Fruit fly (Drosophila melanogaster) whole organism, embryonic: ENCODE results near the gene vas.
A peak's percentile ranks its signal among the peaks of the same experiment; 100 is the strongest.

Experiments
- Abd-B ChIP-seq: fragments of 200-800 bp; sonication (Bioruptor generic); optimal IDR thresholded peaks from 2 replicates; lab custom pipeline; 2018; ENCODE audit warnings: missing biosample characterization, mild to moderate bottlenecking, missing genetic modification characterization, moderate library complexity
- Atf-2 ChIP-seq: fragments of 200-800 bp; sonication (Bioruptor generic); optimal IDR thresholded peaks from 2 replicates; lab custom pipeline; 2016; ENCODE audit warnings: missing biosample characterization, missing genetic modification characterization
- CG10979 ChIP-seq: fragments of 200-800 bp; sonication (Bioruptor generic); optimal IDR thresholded peaks from 2 replicates; lab custom pipeline; 2018; ENCODE audit warnings: missing biosample characterization, mild to moderate bottlenecking, missing genetic modification characterization, moderate library complexity
- CG11560 ChIP-seq: fragments of 200-800 bp; sonication (Bioruptor generic); IDR thresholded peaks from 3 replicates; pipeline ENCODE4 v1.3.6; 2022; ENCODE audit warnings: missing biosample characterization, missing genetic modification characterization
- CG12071 ChIP-seq: fragments of 200-800 bp; sonication (Bioruptor generic); optimal IDR thresholded peaks from 3 replicates; lab custom pipeline; 2018; ENCODE audit warnings: missing biosample characterization, mild to moderate bottlenecking, missing genetic modification characterization
- CG1233 ChIP-seq: fragments of 200-800 bp; sonication (Bioruptor generic); optimal IDR thresholded peaks from 4 replicates; lab custom pipeline; 2018; ENCODE audit warnings: missing biosample characterization, mild to moderate bottlenecking, missing genetic modification characterization
- CG13894 ChIP-seq: fragments of 200-800 bp; sonication (Bioruptor generic); optimal IDR thresholded peaks from 3 replicates; lab custom pipeline; 2018; ENCODE audit warnings: missing biosample characterization, mild to moderate bottlenecking, missing genetic modification characterization, moderate library complexity
- CG14965 ChIP-seq: fragments of 200-800 bp; sonication (Bioruptor generic); optimal IDR thresholded peaks from 2 replicates; lab custom pipeline; 2016; ENCODE audit warnings: missing biosample characterization, missing genetic modification characterization, borderline replicate concordance
- CG15696 ChIP-seq: fragments of 200-800 bp; sonication (Bioruptor generic); optimal IDR thresholded peaks from 2 replicates; lab custom pipeline; 2019; ENCODE audit warnings: missing biosample characterization, mild to moderate bottlenecking, missing genetic modification characterization, moderate library complexity
- CG17328 ChIP-seq: fragments of 200-800 bp; sonication (Bioruptor generic); IDR thresholded peaks from 2 replicates; pipeline ENCODE4 v1.3.6; 2022; ENCODE audit warnings: missing biosample characterization, missing genetic modification characterization
- CG17912 ChIP-seq: fragments of 200-800 bp; sonication (Bioruptor generic); optimal IDR thresholded peaks from 2 replicates; lab custom pipeline; 2018; ENCODE audit warnings: missing biosample characterization, mild to moderate bottlenecking, missing genetic modification characterization
- CG18011 ChIP-seq: fragments of 200-800 bp; sonication (Bioruptor generic); optimal IDR thresholded peaks from 2 replicates; lab custom pipeline; 2017; ENCODE audit warnings: missing biosample characterization, missing genetic modification characterization, mild to moderate bottlenecking, moderate library complexity, missing genotype
- CG18262 ChIP-seq: fragments of 200-800 bp; optimal IDR thresholded peaks from 3 replicates; lab custom pipeline; 2019; ENCODE audit warnings: missing biosample characterization, mild to moderate bottlenecking, missing genetic modification characterization, moderate library complexity
- CG31365 ChIP-seq: fragments of 200-800 bp; sonication (Bioruptor generic); optimal IDR thresholded peaks from 2 replicates; lab custom pipeline; 2018; ENCODE audit warnings: missing biosample characterization, mild to moderate bottlenecking, missing genetic modification characterization
- CG31388 ChIP-seq: fragments of 200-800 bp; sonication (Bioruptor generic); optimal IDR thresholded peaks from 2 replicates; lab custom pipeline; 2016; ENCODE audit warnings: missing biosample characterization, missing genetic modification characterization
- CG3281 ChIP-seq: fragments of 200-800 bp; sonication (Bioruptor generic); optimal IDR thresholded peaks from 3 replicates; lab custom pipeline; 2017; ENCODE audit warnings: missing biosample characterization, mild to moderate bottlenecking, missing genetic modification characterization
- CG4282 ChIP-seq: fragments of 200-800 bp; sonication (Bioruptor generic); optimal IDR thresholded peaks from 2 replicates; lab custom pipeline; 2016; ENCODE audit warnings: missing biosample characterization, missing genetic modification characterization
- CG8944 ChIP-seq: fragments of 200-800 bp; sonication (Bioruptor generic); optimal IDR thresholded peaks from 3 replicates; lab custom pipeline; 2016; ENCODE audit warnings: missing biosample characterization, missing genetic modification characterization
- CG9876 ChIP-seq: fragments of 200-800 bp; sonication (Bioruptor generic); optimal IDR thresholded peaks from 2 replicates; lab custom pipeline; 2016; ENCODE audit warnings: missing biosample characterization, missing genetic modification characterization
- CkIIα-i1 ChIP-seq: fragments of 200-800 bp; sonication (Bioruptor generic); IDR thresholded peaks from 2 replicates; pipeline ENCODE4 v1.3.6; 2022; ENCODE audit warnings: missing biosample characterization, missing genetic modification characterization
- CrebB ChIP-seq: fragments of 200-800 bp; sonication (Bioruptor generic); optimal IDR thresholded peaks from 3 replicates; lab custom pipeline; 2018; ENCODE audit warnings: missing biosample characterization, mild to moderate bottlenecking, missing genetic modification characterization
- Deaf1 ChIP-seq: fragments of 200-800 bp; optimal IDR thresholded peaks from 3 replicates; lab custom pipeline; 2019; ENCODE audit warnings: missing biosample characterization, mild to moderate bottlenecking, missing genetic modification characterization, moderate library complexity
- GATAe ChIP-seq: fragments of 200-800 bp; sonication (Bioruptor generic); conservative IDR thresholded peaks from 2 replicates; pipeline ENCODE4 v1.3.6; 2022; ENCODE audit warnings: missing biosample characterization, missing genetic modification characterization
- HLH4C ChIP-seq: fragments of 200-800 bp; sonication (Bioruptor generic); IDR thresholded peaks from 3 replicates; pipeline ENCODE4 v1.3.6; 2022; ENCODE audit warnings: missing biosample characterization, missing genetic modification characterization; ENCODE audit not compliant: partially characterized antibody
- Hand ChIP-seq: fragments of 200-800 bp; sonication (Bioruptor generic); optimal IDR thresholded peaks from 2 replicates; lab custom pipeline; 2017; ENCODE audit warnings: mild to moderate bottlenecking, missing biosample characterization, missing genetic modification reagents, missing genetic modification characterization
- NK7.1 ChIP-seq: fragments of 200-800 bp; sonication (Bioruptor generic); optimal IDR thresholded peaks from 3 replicates; lab custom pipeline; 2016; ENCODE audit warnings: missing biosample characterization, missing genetic modification characterization
- Xbp1 ChIP-seq: fragments of 200-800 bp; sonication (Bioruptor generic); optimal IDR thresholded peaks from 3 replicates; lab custom pipeline; 2016; ENCODE audit warnings: missing biosample characterization, mild to moderate bottlenecking, missing genetic modification characterization
- amos ChIP-seq: fragments of 200-800 bp; sonication (Bioruptor generic); IDR thresholded peaks from 2 replicates; pipeline ENCODE4 v1.3.6; 2022; ENCODE audit warnings: missing biosample characterization, missing genetic modification characterization; ENCODE audit not compliant: partially characterized antibody
- ci ChIP-seq: fragments of 200-800 bp; sonication (Bioruptor generic); IDR thresholded peaks from 3 replicates; pipeline ENCODE4 v1.3.6; 2022; ENCODE audit warnings: missing biosample characterization, missing genetic modification characterization
- dimm ChIP-seq: fragments of 200-800 bp; sonication (Bioruptor generic); IDR thresholded peaks from 2 replicates; pipeline ENCODE4 v1.3.6; 2022; ENCODE audit warnings: missing biosample characterization, missing genetic modification characterization
- dmrt99B ChIP-seq: fragments of 200-800 bp; sonication (Bioruptor generic); optimal IDR thresholded peaks from 2 replicates; lab custom pipeline; 2018; ENCODE audit warnings: missing biosample characterization, mild to moderate bottlenecking, missing genetic modification characterization, moderate library complexity
- fd64A ChIP-seq: fragments of 200-800 bp; sonication (Bioruptor generic); optimal IDR thresholded peaks from 3 replicates; lab custom pipeline; 2018; ENCODE audit warnings: missing biosample characterization, mild to moderate bottlenecking, missing genetic modification characterization
- fd96Cb ChIP-seq: fragments of 200-800 bp; sonication (Bioruptor generic); optimal IDR thresholded peaks from 2 replicates; lab custom pipeline; 2018; ENCODE audit warnings: missing biosample characterization, mild to moderate bottlenecking, missing genetic modification characterization, moderate library complexity
- gce ChIP-seq: fragments of 200-800 bp; sonication (Bioruptor generic); IDR thresholded peaks from 3 replicates; pipeline ENCODE4 v1.3.6; 2022; ENCODE audit warnings: missing biosample characterization, missing genetic modification characterization
- gcm ChIP-seq: fragments of 200-800 bp; sonication (Bioruptor generic); optimal IDR thresholded peaks from 2 replicates; lab custom pipeline; 2019; ENCODE audit warnings: missing biosample characterization, mild to moderate bottlenecking, missing genetic modification characterization, moderate library complexity
- grau ChIP-seq: fragments of 200-800 bp; optimal IDR thresholded peaks from 3 replicates; lab custom pipeline; 2019; ENCODE audit warnings: missing biosample characterization, mild to moderate bottlenecking, missing genetic modification characterization, moderate library complexity
- grn ChIP-seq: fragments of 200-800 bp; sonication (Bioruptor generic); optimal IDR thresholded peaks from 3 replicates; lab custom pipeline; 2017; ENCODE audit warnings: missing biosample characterization, missing genetic modification characterization
- knrl ChIP-seq: fragments of 200-800 bp; sonication (Bioruptor generic); IDR thresholded peaks from 3 replicates; pipeline ENCODE4 v1.3.6; 2022; ENCODE audit warnings: missing biosample characterization, missing genetic modification characterization; ENCODE audit not compliant: partially characterized antibody
- pan ChIP-seq, 4 experiments: fragments of >200 bp in 3 of 4; fragments of 200-800 bp in 1 of 4; sonication (Bioruptor generic) in 1 of 4; optimal IDR thresholded peaks in 3 of 4; IDR thresholded peaks in 1 of 4; 2 replicates each; pipeline versions ENCODE4 v1.3.6 to Lab custom; 2017 to 2022; ENCODE audit warnings: missing biosample characterization in 2 of 4, missing genetic modification characterization in 2 of 4, mixed read lengths in 1 of 4
- pfk ChIP-seq: fragments of 200-800 bp; sonication (Bioruptor generic); optimal IDR thresholded peaks from 2 replicates; lab custom pipeline; 2018; ENCODE audit warnings: missing biosample characterization, mild to moderate bottlenecking, missing genetic modification characterization, moderate library complexity
- pzg ChIP-seq: fragments of 200-800 bp; sonication (Bioruptor generic); optimal IDR thresholded peaks from 3 replicates; lab custom pipeline; 2018; ENCODE audit warnings: missing biosample characterization, mild to moderate bottlenecking, missing genetic modification characterization, moderate library complexity
- salm ChIP-seq: fragments of 200-800 bp; sonication (Bioruptor generic); optimal IDR thresholded peaks from 2 replicates; lab custom pipeline; 2018; ENCODE audit warnings: missing biosample characterization, mild to moderate bottlenecking, missing genetic modification characterization
- scrt ChIP-seq: fragments of 200-800 bp; sonication (Bioruptor generic); optimal IDR thresholded peaks from 2 replicates; lab custom pipeline; 2018; ENCODE audit warnings: missing biosample characterization, mild to moderate bottlenecking, missing genetic modification characterization, moderate library complexity
- sens-2 ChIP-seq: fragments of 200-800 bp; sonication (Bioruptor generic); IDR thresholded peaks from 2 replicates; pipeline ENCODE4 v1.3.6; 2022; ENCODE audit warnings: missing biosample characterization, missing genetic modification characterization
- seq ChIP-seq: fragments of 200-800 bp; sonication (Bioruptor generic); IDR thresholded peaks from 2 replicates; pipeline ENCODE4 v1.3.6; 2022; ENCODE audit warnings: missing biosample characterization, missing genetic modification characterization
- slou ChIP-seq: fragments of 200-800 bp; sonication (Bioruptor generic); optimal IDR thresholded peaks from 3 replicates; lab custom pipeline; 2016; ENCODE audit warnings: missing biosample characterization, missing genetic modification characterization
- twi ChIP-seq: fragments of 200-800 bp; optimal IDR thresholded peaks from 2 replicates; lab custom pipeline; 2019; ENCODE audit warnings: missing biosample characterization, mild to moderate bottlenecking, missing genetic modification characterization, moderate library complexity
- wor ChIP-seq: fragments of 200-800 bp; sonication (Bioruptor generic); IDR thresholded peaks from 2 replicates; pipeline ENCODE4 v1.3.6; 2022; ENCODE audit warnings: missing biosample characterization, missing genetic modification characterization

The vas gene

DNA sequence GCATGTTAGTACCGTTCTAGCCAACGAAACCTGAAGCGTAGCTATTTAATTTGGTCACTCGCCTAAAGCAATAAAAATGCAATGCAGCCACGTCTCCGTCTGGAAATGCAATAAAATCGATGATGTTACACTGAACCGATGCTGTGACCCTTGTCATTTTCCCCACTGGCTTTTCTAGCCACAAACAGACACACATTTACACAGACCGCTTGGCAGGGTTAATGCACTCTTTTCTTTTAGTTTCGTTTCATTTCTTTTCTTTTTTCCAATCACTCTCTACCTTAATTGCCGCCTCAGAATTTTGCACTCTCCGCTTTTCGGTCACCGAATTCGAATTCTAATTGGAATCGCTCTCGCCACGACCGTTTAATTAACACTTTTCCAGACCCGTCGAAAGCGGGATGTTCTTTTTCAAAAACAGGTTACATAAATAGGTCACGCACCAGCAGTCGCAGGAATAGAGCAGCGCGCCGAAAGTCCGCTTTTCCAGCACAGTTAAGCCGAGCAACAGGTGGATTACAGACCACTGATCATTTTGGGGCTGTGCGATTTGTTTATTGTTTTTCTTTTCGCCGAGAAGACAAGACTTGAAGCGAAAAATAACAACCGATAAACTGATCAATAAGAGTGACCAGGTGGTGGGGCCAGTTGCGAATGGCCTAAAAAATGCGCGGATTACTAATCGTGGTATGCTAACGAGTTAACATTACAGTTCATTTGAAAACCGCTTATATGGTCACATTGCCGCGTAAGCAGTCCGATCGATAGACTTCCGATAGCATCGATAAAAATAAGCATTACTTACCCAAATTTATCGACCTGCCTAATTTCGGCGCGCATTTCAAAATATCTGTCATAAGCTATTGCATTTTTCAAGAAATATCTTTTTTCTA, 4.0 kb upstream of the vas start, which contains the start of gene ck (continued):
- TF ChIP-seq CrebB: no peak
- no peak for TF ChIP-seq CG3281 (GFP tag; lab: Kevin White, UChicago)
- peak; percentile 23 for TF ChIP-seq CG13894 (tag; lab: Kevin White, UChicago)
- no peak for TF ChIP-seq Hand (GFP tag; lab: Kevin White, UChicago)
- TF ChIP-seq pzg (GFP tag; lab: Kevin White, UChicago): peak; percentile 93
- no peak for TF ChIP-seq CG18011
- TF ChIP-seq CG8944: no peak
- TF ChIP-seq CG10979 (tag; lab: Kevin White, UChicago): no peak
- TF ChIP-seq CG17328 (GFP tag; lab: Robert Waterston, UW): no peak
- no peak for TF ChIP-seq fd96Cb
- TF ChIP-seq salm (tag; lab: Kevin White, UChicago): no peak
- TF ChIP-seq twi (tag; lab: Kevin White, UChicago): no peak
- TF ChIP-seq pan (optimal IDR thresholded peaks at IDR 0.05; lab: Kevin White, UChicago): no peak
- no peak for TF ChIP-seq pan (GFP tag; optimal IDR thresholded peaks at IDR 0.05 in 1 of 2, IDR thresholded peaks at IDR 0.05 in 1 of 2)
- TF ChIP-seq seq (GFP tag; lab: Robert Waterston, UW): no peak
- TF ChIP-seq CG18262 (tag; lab: Kevin White, UChicago): no peak
- no peak for TF ChIP-seq CG11560 (tag; lab: Robert Waterston, UW)
- peak; percentile 74 for TF ChIP-seq amos (GFP tag; lab: Robert Waterston, UW)
- peak; percentile 83 for TF ChIP-seq HLH4C (GFP tag; lab: Robert Waterston, UW)
- no peak for TF ChIP-seq CG31388 (GFP tag; lab: Kevin White, UChicago)
- TF ChIP-seq gce (GFP tag; lab: Robert Waterston, UW): no peak
- TF ChIP-seq fd64A (GFP tag; lab: Kevin White, UChicago): no peak
- peak; percentile 77 for TF ChIP-seq grn
- no peak for TF ChIP-seq sens-2 (GFP tag; lab: Robert Waterston, UW)
- TF ChIP-seq GATAe: no peak
- TF ChIP-seq Deaf1 (tag; lab: Kevin White, UChicago): no peak
- TF ChIP-seq CG9876: no peak
- TF ChIP-seq wor (GFP tag; lab: Robert Waterston, UW): no peak
- TF ChIP-seq CG14965 (GFP tag; lab: Kevin White, UChicago): no peak
- TF ChIP-seq knrl (GFP tag; lab: Robert Waterston, UW): peak; percentile 60
- TF ChIP-seq gcm (GFP tag; lab: Kevin White, UChicago): no peak
- TF ChIP-seq scrt (GFP tag; lab: Kevin White, UChicago): no peak
- TF ChIP-seq Atf-2: no peak
- TF ChIP-seq CG1233 (GFP tag; lab: Kevin White, UChicago): no peak
- no peak; the same call in 2 of the 3 replicates for TF ChIP-seq ci
- no peak for TF ChIP-seq CkIIα-i1 (GFP tag; lab: Robert Waterston, UW)
- TF ChIP-seq CG31365 (tag; lab: Kevin White, UChicago): peak; percentile 77
- TF ChIP-seq slou: no peak
- TF ChIP-seq grau: peak; percentile 24
- TF ChIP-seq NK7.1: no peak
- no peak for TF ChIP-seq CG12071 (GFP tag; lab: Kevin White, UChicago)
- TF ChIP-seq dimm: no peak
- TF ChIP-seq Abd-B: no peak
- TF ChIP-seq CG15696 (tag; lab: Kevin White, UChicago): no peak
- no peak for TF ChIP-seq CG17912 (GFP tag; lab: Kevin White, UChicago)
- no peak for TF ChIP-seq pfk
- TF ChIP-seq dmrt99B (tag; lab: Kevin White, UChicago): no peak
- TF ChIP-seq CG4282 (GFP tag; lab: Kevin White, UChicago): no peak
- no peak for TF ChIP-seq Xbp1
